Worm (Caenorhabditis elegans) whole organism, young adult: Measurements from ENCODE around the gene C42C1.3.

Experiments
- F39B2.1 ChIP-seq: fragments of 200-800 bp; sonication (Bioruptor generic); IDR thresholded peaks from 2 replicates; pipeline ENCODE4 v1.3.6; 2022; ENCODE audit warnings: missing genetic modification reagents, missing genetic modification characterization, missing compliant biosample characterization
- ama-1 ChIP-seq, 3 experiments: fragments of 150-350 bp in 1 of 3; sonication (generic microtip) in 2 of 3; optimal IDR thresholded peaks; 2 replicates each; lab custom pipeline; 2014 to 2018; ENCODE audit warnings: missing biosample characterization in 2 of 3, missing genetic modification characterization in 2 of 3, missing genetic modification reagents in 2 of 3
- snpc-1.1 ChIP-seq: sonication (generic microtip); optimal IDR thresholded peaks from 2 replicates; lab custom pipeline; 2017; ENCODE audit warnings: missing genetic modification characterization, mild to moderate bottlenecking, missing compliant biosample characterization, antibody characterized with exemption, moderate library complexity, missing genotype, missing genetic modification reagents; ENCODE audit not compliant: insufficient read depth
- tbp1 ChIP-seq: fragments of 200-800 bp; sonication (Bioruptor generic); optimal IDR thresholded peaks from 2 replicates; lab custom pipeline; 2018; ENCODE audit warnings: mild to moderate bottlenecking, missing genetic modification characterization, missing compliant biosample characterization

ce11 chrIV:12227012-12227411 is 43.3 kb downstream of the C42C1.3 start, which contains the start of gene mlt-3:
- TF ChIP-seq F39B2.1 (GFP tag; lab: Robert Waterston, UW) (no peak), tbp1 (no peak), snpc-1.1 (no peak), ama-1 (optimal IDR thresholded peaks at IDR 0.05; lab: Kevin White, UChicago) (no peak), ama-1 (GFP tag; optimal IDR thresholded peaks at IDR 0.05; lab: Kevin White, UChicago) (no peak)
